Worm (Caenorhabditis elegans) whole organism, late embryonic: Measurements from ENCODE around the gene R08B4.3.

Experiments
- F13H6.1 ChIP-seq: sonication (generic microtip); optimal IDR thresholded peaks from 2 replicates; lab custom pipeline; 2016; ENCODE audit warnings: missing genetic modification characterization, missing compliant biosample characterization
- K02D7.2 ChIP-seq: sonication (generic microtip); optimal IDR thresholded peaks from 2 replicates; lab custom pipeline; 2017; ENCODE audit warnings: mild to moderate bottlenecking, missing genetic modification characterization, missing compliant biosample characterization
- T23F11.4 ChIP-seq: fragments of 200-800 bp; sonication (Bioruptor generic); optimal IDR thresholded peaks from 2 replicates; lab custom pipeline; 2018; ENCODE audit warnings: mild to moderate bottlenecking, missing genetic modification characterization, missing compliant biosample characterization
- ceh-2 ChIP-seq: sonication (generic microtip); optimal IDR thresholded peaks from 2 replicates; lab custom pipeline; 2016; ENCODE audit warnings: missing genotype, missing genetic modification characterization, missing compliant biosample characterization
- ceh-30 ChIP-seq: fragments of 150-350 bp; optimal IDR thresholded peaks from 2 replicates; lab custom pipeline; 2014; ENCODE audit warnings: missing biosample characterization, missing genetic modification characterization
- ceh-34 ChIP-seq: sonication (generic microtip); optimal IDR thresholded peaks from 2 replicates; lab custom pipeline; 2016; ENCODE audit warnings: mild to moderate bottlenecking, missing genetic modification characterization, missing compliant biosample characterization
- ceh-48 ChIP-seq: sonication (generic microtip); optimal IDR thresholded peaks from 2 replicates; lab custom pipeline; 2016; ENCODE audit warnings: missing genetic modification characterization, inconsistent platforms, missing compliant biosample characterization
- ceh-6 ChIP-seq: fragments of 200-800 bp; sonication (Bioruptor generic); optimal IDR thresholded peaks from 2 replicates; lab custom pipeline; 2018; ENCODE audit warnings: mild to moderate bottlenecking, missing genetic modification characterization, missing compliant biosample characterization
- ceh-9 ChIP-seq: sonication (generic microtip); optimal IDR thresholded peaks from 2 replicates; lab custom pipeline; 2016; ENCODE audit warnings: mild to moderate bottlenecking, missing genetic modification characterization, inconsistent platforms, missing compliant biosample characterization
- che-1 ChIP-seq: sonication (generic microtip); optimal IDR thresholded peaks from 2 replicates; lab custom pipeline; 2016; ENCODE audit warnings: mild to moderate bottlenecking, missing genetic modification characterization, missing compliant biosample characterization
- elt-2 ChIP-seq: sonication (generic microtip); optimal IDR thresholded peaks from 2 replicates; lab custom pipeline; 2016; ENCODE audit warnings: missing genetic modification reagents, missing genetic modification characterization, missing compliant biosample characterization
- elt-4 ChIP-seq: sonication (generic microtip); optimal IDR thresholded peaks from 2 replicates; lab custom pipeline; 2016; ENCODE audit warnings: missing genetic modification characterization, missing compliant biosample characterization
- ets-4 ChIP-seq: sonication (generic microtip); optimal IDR thresholded peaks from 2 replicates; lab custom pipeline; 2016; ENCODE audit warnings: missing genetic modification characterization, missing compliant biosample characterization
- fkh-10 ChIP-seq: fragments of 150-350 bp; optimal IDR thresholded peaks from 2 replicates; lab custom pipeline; 2014; ENCODE audit warnings: missing biosample characterization, missing genetic modification reagents, missing genetic modification characterization
- fkh-6 ChIP-seq: sonication (generic microtip); optimal IDR thresholded peaks from 2 replicates; lab custom pipeline; 2016; ENCODE audit warnings: missing genetic modification characterization, missing compliant biosample characterization
- gmeb-2 ChIP-seq: sonication (generic microtip); optimal IDR thresholded peaks from 2 replicates; lab custom pipeline; 2016; ENCODE audit warnings: missing genetic modification characterization, inconsistent platforms, missing compliant biosample characterization
- hlh-13 ChIP-seq: fragments of 200-800 bp; sonication (Bioruptor generic); optimal IDR thresholded peaks from 2 replicates; lab custom pipeline; 2018; ENCODE audit warnings: mild to moderate bottlenecking, missing genetic modification characterization, missing compliant biosample characterization
- hlh-6 ChIP-seq: sonication (generic microtip); optimal IDR thresholded peaks from 2 replicates; lab custom pipeline; 2016; ENCODE audit warnings: missing genotype, missing genetic modification characterization, missing compliant biosample characterization
- hlh-8 ChIP-seq: sonication (generic microtip); optimal IDR thresholded peaks from 2 replicates; lab custom pipeline; 2016; ENCODE audit warnings: missing genotype, missing genetic modification characterization, missing compliant biosample characterization
- lim-6 ChIP-seq: sonication (generic microtip); optimal IDR thresholded peaks from 2 replicates; lab custom pipeline; 2016; ENCODE audit warnings: missing genetic modification characterization, missing compliant biosample characterization
- nhr-11 ChIP-seq: fragments of 150-350 bp; optimal IDR thresholded peaks from 2 replicates; lab custom pipeline; 2014; ENCODE audit warnings: missing biosample characterization, missing genetic modification characterization
- odd-2 ChIP-seq: sonication (generic microtip); optimal IDR thresholded peaks from 2 replicates; lab custom pipeline; 2017; ENCODE audit warnings: antibody characterized with exemption, mild to moderate bottlenecking, missing genetic modification characterization, missing compliant biosample characterization
- pag-3 ChIP-seq: sonication (generic microtip); optimal IDR thresholded peaks from 2 replicates; lab custom pipeline; 2016; ENCODE audit warnings: missing compliant biosample characterization, missing genetic modification characterization, borderline replicate concordance
- pat-9 ChIP-seq: fragments of 200-800 bp; sonication (Bioruptor generic); optimal IDR thresholded peaks from 2 replicates; lab custom pipeline; 2018; ENCODE audit warnings: mild to moderate bottlenecking, missing genetic modification characterization, moderate library complexity, missing compliant biosample characterization
- pax-1 ChIP-seq: fragments of 150-350 bp; optimal IDR thresholded peaks from 2 replicates; lab custom pipeline; 2014; ENCODE audit warnings: missing biosample characterization, missing genetic modification characterization
- pha-2 ChIP-seq: sonication (generic microtip); optimal IDR thresholded peaks from 2 replicates; lab custom pipeline; 2017; ENCODE audit warnings: mild to moderate bottlenecking, missing genetic modification characterization, missing compliant biosample characterization
- pqm-1 ChIP-seq: sonication (generic microtip); optimal IDR thresholded peaks from 2 replicates; lab custom pipeline; 2016; ENCODE audit warnings: missing genetic modification characterization, missing compliant biosample characterization
- pros-1 ChIP-seq: fragments of 150-350 bp; optimal IDR thresholded peaks from 2 replicates; lab custom pipeline; 2014; ENCODE audit warnings: missing biosample characterization, missing genetic modification reagents, missing genetic modification characterization
- ref-2 ChIP-seq: sonication (generic microtip); optimal IDR thresholded peaks from 2 replicates; lab custom pipeline; 2016; ENCODE audit warnings: missing genetic modification characterization, missing compliant biosample characterization
- sox-2 ChIP-seq: fragments of 200-800 bp; sonication (Bioruptor generic); IDR thresholded peaks from 2 replicates; pipeline ENCODE4 v1.3.6; 2022; ENCODE audit warnings: missing genetic modification reagents, missing genetic modification characterization, missing compliant biosample characterization
- sox-4 ChIP-seq: sonication (generic microtip); optimal IDR thresholded peaks from 2 replicates; lab custom pipeline; 2017; ENCODE audit warnings: mild to moderate bottlenecking, missing genetic modification characterization, inconsistent platforms, missing compliant biosample characterization
- syd-9 ChIP-seq: sonication (generic microtip); optimal IDR thresholded peaks from 2 replicates; lab custom pipeline; 2016; ENCODE audit warnings: mild to moderate bottlenecking, missing genetic modification characterization, moderate library complexity, missing compliant biosample characterization
- unc-3 ChIP-seq, 2 experiments: fragments of 200-800 bp in 1 of 2; sonication (Bioruptor generic) in 1 of 2; sonication (generic microtip) in 1 of 2; conservative IDR thresholded peaks in 1 of 2; optimal IDR thresholded peaks in 1 of 2; 2 replicates each; pipeline versions ENCODE4 v1.3.6 to Lab custom; 2016 to 2022; ENCODE audit warnings: missing compliant biosample characterization in 2 of 2, missing genetic modification characterization in 2 of 2, missing genetic modification reagents in 1 of 2
- unc-42 ChIP-seq: sonication (generic microtip); optimal IDR thresholded peaks from 2 replicates; lab custom pipeline; 2016; ENCODE audit warnings: missing genotype, missing genetic modification characterization, missing compliant biosample characterization
- ztf-16 ChIP-seq: sonication (generic microtip); optimal IDR thresholded peaks from 2 replicates; lab custom pipeline; 2017; ENCODE audit warnings: missing genetic modification characterization, missing compliant biosample characterization

The R08B4.3 gene

ce11 chrX:11104883-11105629 lies 15.7 kb downstream of the R08B4.3 start, which contains the start of gene W02H3.1:
TSS of gene W02H3.1 (minus strand) at chrX:11105460.
- TF ChIP-seq sox-4 (tag; lab: Kevin White, UChicago), result no peak
- TF ChIP-seq hlh-6 (tag; lab: Kevin White, UChicago), result no peak
- no peak for TF ChIP-seq ztf-16 (tag; lab: Kevin White, UChicago)
- no peak for TF ChIP-seq sox-2 (GFP tag; lab: Robert Waterston, UW)
- no peak for TF ChIP-seq odd-2 (tag; lab: Kevin White, UChicago)
- TF ChIP-seq lim-6 (tag; lab: Kevin White, UChicago), result no peak
- no peak for TF ChIP-seq unc-3 (GFP tag; conservative IDR thresholded peaks at IDR 0.05; lab: Robert Waterston, UW)
- TF ChIP-seq unc-3 (tag; optimal IDR thresholded peaks at IDR 0.05; lab: Kevin White, UChicago), result no peak
- TF ChIP-seq pag-3, result no peak
- no peak for TF ChIP-seq T23F11.4 (GFP tag; lab: Kevin White, UChicago)

- no peak for TF ChIP-seq sox-4 (tag; lab: Kevin White, UChicago)
- no peak for TF ChIP-seq nhr-11 (tag; lab: Kevin White, UChicago)
- no peak for TF ChIP-seq fkh-6
- TF ChIP-seq elt-4 (tag; lab: Kevin White, UChicago), result no peak
- no peak for TF ChIP-seq pax-1 (tag; lab: Kevin White, UChicago)
- no peak for TF ChIP-seq K02D7.2
- no peak for TF ChIP-seq ceh-48 (tag; lab: Kevin White, UChicago)
- no peak for TF ChIP-seq syd-9
- TF ChIP-seq ceh-6 (GFP tag; lab: Kevin White, UChicago), result no peak
- no peak for TF ChIP-seq F13H6.1 (tag; lab: Kevin White, UChicago)
- TF ChIP-seq hlh-13, result no peak
- TF ChIP-seq ets-4, result no peak
- TF ChIP-seq ceh-9 (tag; lab: Kevin White, UChicago), result no peak
- no peak for TF ChIP-seq elt-2 (tag; lab: Kevin White, UChicago)
- no peak for TF ChIP-seq ceh-30 (tag; lab: Kevin White, UChicago)
- TF ChIP-seq pqm-1 (tag; lab: Kevin White, UChicago), result no peak
These were observed 17.6 kb downstream of the R08B4.3 start for ce11 chrX:11103173-11103572.

DNA sequence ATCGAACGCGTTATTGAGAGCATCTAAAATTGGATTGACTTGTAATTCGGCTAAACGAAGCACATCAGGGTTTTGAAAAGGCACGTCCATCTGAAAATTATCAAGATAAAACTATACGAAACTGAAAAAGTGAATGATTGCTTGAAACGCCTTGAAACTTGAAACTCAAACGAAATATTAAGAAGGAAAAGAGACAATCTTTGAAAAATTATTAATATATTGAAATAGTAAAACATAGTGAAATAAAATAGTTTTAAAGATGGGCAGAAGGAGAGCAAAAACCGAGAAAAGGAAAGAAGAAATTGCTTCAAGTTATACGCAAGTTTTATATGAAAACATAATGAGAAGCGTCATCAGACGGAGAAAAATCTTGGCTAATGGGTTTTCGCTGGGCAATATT lies 22.7 kb downstream of the R08B4.3 start, which contains the start of gene W02H3.3:
W02H3.3 (minus strand) TSS at position 101 of the 400 bp plus-strand sequence.
- TF ChIP-seq pat-9 (tag; lab: Kevin White, UChicago), result no peak
- no peak for TF ChIP-seq ceh-9 (tag; lab: Kevin White, UChicago)
- TF ChIP-seq ceh-6 (GFP tag; lab: Kevin White, UChicago), result no peak
- no peak for TF ChIP-seq gmeb-2
- no peak for TF ChIP-seq pros-1 (tag; lab: Kevin White, UChicago)
- TF ChIP-seq, all 69 proteins: peak for 0

ce11 chrX:11097343-11097742 lies 23.5 kb downstream of the R08B4.3 start:
- no peak for TF ChIP-seq fkh-10 (GFP tag; lab: Kevin White, UChicago)
- TF ChIP-seq ceh-34 (tag; lab: Kevin White, UChicago), result no peak
- no peak for TF ChIP-seq ceh-2 (tag; lab: Kevin White, UChicago)
- TF ChIP-seq che-1 (tag; lab: Kevin White, UChicago), result no peak
- TF ChIP-seq ceh-9 (tag; lab: Kevin White, UChicago), result no peak
- TF ChIP-seq hlh-8 (tag; lab: Kevin White, UChicago), result no peak
- no peak for TF ChIP-seq ref-2
- no peak for TF ChIP-seq unc-42
- no peak for TF ChIP-seq pha-2 (tag; lab: Kevin White, UChicago)
- TF ChIP-seq, all 69 proteins: peak for 0
